Worm (Caenorhabditis elegans): ENCODE results near the gene F13H8.5.

ce11 chrII:6219346-6219745 lies 36.6 kb downstream of the F13H8.5 start, which contains the start of gene mks-2:
- TF ChIP-seq unc-62 (GFP tag; optimal IDR thresholded peaks at IDR 0.05) (no peak), blmp-1 (tag; optimal IDR thresholded peaks at IDR 0.05) (no peak), elt-3 (tag; optimal IDR thresholded peaks at IDR 0.05) (no peak), ces-1 (GFP tag; optimal IDR thresholded peaks at IDR 0.05) (no peak), pha-4 (tag; optimal IDR thresholded peaks at IDR 0.05) (no peak), nhr-76 (tag; optimal IDR thresholded peaks at IDR 0.05) (no peak), ceh-83 (GFP tag; optimal IDR thresholded peaks at IDR 0.05) (no peak)

Measured in whole organism, mixed stage, embryonic.